Fruit fly (Drosophila melanogaster): Measurements from ENCODE around the gene CG7987.

The CG7987 gene

dm6 chr3R:14622571-14622970 is 46.9 kb upstream of the CG7987 start:
- TF ChIP-seq psq (GFP tag; optimal IDR thresholded peaks at IDR 0.05) (peak; percentile 21), N (GFP tag; optimal IDR thresholded peaks at IDR 0.05) (no peak), foxo (GFP tag; optimal IDR thresholded peaks at IDR 0.05) (no peak), fru (GFP tag; optimal IDR thresholded peaks at IDR 0.05) (no peak)

dm6 chr3R:14608892-14609692 is 33.4 kb upstream of the CG7987 start, which contains the start of gene CG14853:
CG14853 (plus strand) TSS chr3R:14609642.
- TF ChIP-seq usp (GFP tag; optimal IDR thresholded peaks at IDR 0.05) (no peak), Sp1 (GFP tag; optimal IDR thresholded peaks at IDR 0.05) (peak; percentile 44), lola (GFP tag; optimal IDR thresholded peaks at IDR 0.05) (no peak), Abd-B (GFP tag; optimal IDR thresholded peaks at IDR 0.05) (no peak), Myc (optimal IDR thresholded peaks at IDR 0.05) (no peak), HLH106 (tag; optimal IDR thresholded peaks at IDR 0.05) (peak; percentile 56), woc (GFP tag; optimal IDR thresholded peaks at IDR 0.05) (no peak), CG9705 (GFP tag; optimal IDR thresholded peaks at IDR 0.05) (no peak), CrebA (GFP tag; optimal IDR thresholded peaks at IDR 0.05; ENCODE audit: borderline replicate concordance) (no peak), br (GFP tag; optimal IDR thresholded peaks at IDR 0.05) (no peak), psq (GFP tag; optimal IDR thresholded peaks at IDR 0.05) (peak; percentile 18), GATAd (GFP tag; optimal IDR thresholded peaks at IDR 0.05) (no peak), Dif (GFP tag; optimal IDR thresholded peaks at IDR 0.05; ENCODE audit: partially characterized antibody) (no peak), tai (GFP tag; optimal IDR thresholded peaks at IDR 0.05) (no peak), h (GFP tag; optimal IDR thresholded peaks at IDR 0.05) (no peak), jim (GFP tag; optimal IDR thresholded peaks at IDR 0.05) (no peak), sage (GFP tag; optimal IDR thresholded peaks at IDR 0.05) (no peak), ey (GFP tag; optimal IDR thresholded peaks at IDR 0.05) (no peak), OdsH (GFP tag; optimal IDR thresholded peaks at IDR 0.05) (peak; percentile 30), rgr (GFP tag; optimal IDR thresholded peaks at IDR 0.05) (peak; percentile 48), fru (GFP tag; optimal IDR thresholded peaks at IDR 0.05) (no peak), dmrt93B (GFP tag; optimal IDR thresholded peaks at IDR 0.05) (no peak), Vsx2 (GFP tag; optimal IDR thresholded peaks at IDR 0.05; ENCODE audit: partially characterized antibody) (no peak), Hnf4 (GFP tag; optimal IDR thresholded peaks at IDR 0.05) (no peak), Jra (GFP tag; optimal IDR thresholded peaks at IDR 0.05) (no peak), foxo (GFP tag; optimal IDR thresholded peaks at IDR 0.05) (no peak), sv (GFP tag; optimal IDR thresholded peaks at IDR 0.05) (no peak)

dm6 chr3R:14597935-14598424 is 22.3 kb upstream of the CG7987 start:
- TF ChIP-seq fru (GFP tag; optimal IDR thresholded peaks at IDR 0.05) (peak; percentile 10), HLH106 (tag; optimal IDR thresholded peaks at IDR 0.05) (peak; percentile 5), CG9705 (GFP tag; optimal IDR thresholded peaks at IDR 0.05) (no peak), foxo (GFP tag; optimal IDR thresholded peaks at IDR 0.05) (peak in 1 of 2 experiments; percentile 18), Sp1 (GFP tag; optimal IDR thresholded peaks at IDR 0.05) (no peak)

- TF ChIP-seq pan (optimal IDR thresholded peaks at IDR 0.05): peak; percentile 76
- no peak for TF ChIP-seq Jra (GFP tag; optimal IDR thresholded peaks at IDR 0.05)
- no peak for TF ChIP-seq dl (GFP tag; optimal IDR thresholded peaks at IDR 0.05; ENCODE audit: insufficient read depth in 1 of 2, partially characterized antibody in 2 of 2)
- TF ChIP-seq Dif (GFP tag; optimal IDR thresholded peaks at IDR 0.05; ENCODE audit: partially characterized antibody): no peak
- TF ChIP-seq foxo (GFP tag; optimal IDR thresholded peaks at IDR 0.05): peak in 1 of 2 experiments; percentile 32
- TF ChIP-seq dsf (GFP tag; optimal IDR thresholded peaks at IDR 0.05; ENCODE audit: borderline replicate concordance): no peak
- TF ChIP-seq sv (GFP tag; optimal IDR thresholded peaks at IDR 0.05): peak; percentile 41
- peak; percentile 20 for TF ChIP-seq OdsH (GFP tag; optimal IDR thresholded peaks at IDR 0.05)
- TF ChIP-seq psq (GFP tag; optimal IDR thresholded peaks at IDR 0.05): peak; percentile 18
- TF ChIP-seq rgr (GFP tag; optimal IDR thresholded peaks at IDR 0.05): peak; percentile 15
- peak; percentile 14 for TF ChIP-seq HLH106 (tag; optimal IDR thresholded peaks at IDR 0.05)
- TF ChIP-seq Abd-B (GFP tag; optimal IDR thresholded peaks at IDR 0.05): no peak
- TF ChIP-seq h (GFP tag; optimal IDR thresholded peaks at IDR 0.05): peak; percentile 17
These were observed 15.3 kb upstream of the CG7987 start for dm6 chr3R:14590753-14591535.
